Worm (Caenorhabditis elegans) whole organism, young adult: ENCODE results near the gene hut-1.
A peak's percentile ranks its signal among the peaks of the same experiment; 100 is the strongest.

Source experiments
- B0019.2 ChIP-seq: fragments of 200-800 bp; sonication (Bioruptor generic); conservative IDR thresholded peaks from 2 replicates; pipeline ENCODE4 v1.3.6; 2022; ENCODE audit warnings: missing genetic modification reagents, missing genetic modification characterization, missing compliant biosample characterization
- F10E7.11 ChIP-seq: sonication (generic microtip); optimal IDR thresholded peaks from 2 replicates; lab custom pipeline; 2017; ENCODE audit warnings: mild to moderate bottlenecking, missing genetic modification characterization, moderate library complexity, missing compliant biosample characterization
- F33H1.4 ChIP-seq: fragments of 200-800 bp; sonication (Bioruptor generic); IDR thresholded peaks from 2 replicates; pipeline ENCODE4 v1.3.6; 2022; ENCODE audit warnings: missing genetic modification reagents, missing genetic modification characterization, missing compliant biosample characterization
- F39B2.1 ChIP-seq: fragments of 200-800 bp; sonication (Bioruptor generic); IDR thresholded peaks from 2 replicates; pipeline ENCODE4 v1.3.6; 2022; ENCODE audit warnings: missing genetic modification reagents, missing genetic modification characterization, missing compliant biosample characterization
- F49E8.2 ChIP-seq: sonication (generic microtip); optimal IDR thresholded peaks from 3 replicates; lab custom pipeline; 2017; ENCODE audit warnings: missing genetic modification characterization, mild to moderate bottlenecking, missing compliant biosample characterization, antibody characterized with exemption, moderate library complexity; ENCODE audit not compliant: insufficient read depth
- Y53G8AR.9 ChIP-seq: fragments of 200-800 bp; sonication (Bioruptor generic); conservative IDR thresholded peaks from 2 replicates; pipeline ENCODE4 v1.3.6; 2022; ENCODE audit warnings: missing genetic modification reagents, missing genetic modification characterization, missing compliant biosample characterization
- akir-1 ChIP-seq: fragments of 200-800 bp; sonication (Bioruptor generic); optimal IDR thresholded peaks from 2 replicates; lab custom pipeline; 2018; ENCODE audit warnings: mild to moderate bottlenecking, missing genetic modification characterization, moderate library complexity, missing compliant biosample characterization
- ama-1 ChIP-seq, 3 experiments: fragments of 150-350 bp in 1 of 3; sonication (generic microtip) in 2 of 3; optimal IDR thresholded peaks; 2 replicates each; lab custom pipeline; 2014 to 2018; ENCODE audit warnings: missing biosample characterization in 2 of 3, missing genetic modification characterization in 2 of 3, missing genetic modification reagents in 2 of 3
- attf-5 ChIP-seq: fragments of 200-800 bp; sonication (Bioruptor generic); optimal IDR thresholded peaks from 2 replicates; lab custom pipeline; 2018; ENCODE audit warnings: mild to moderate bottlenecking, missing genetic modification characterization, missing compliant biosample characterization
- attf-6 ChIP-seq: fragments of 200-800 bp; sonication (Bioruptor generic); IDR thresholded peaks from 2 replicates; pipeline ENCODE4 v1.3.6; 2022; ENCODE audit warnings: missing genetic modification reagents, missing genetic modification characterization, missing compliant biosample characterization
- bed-1 ChIP-seq: fragments of 200-800 bp; sonication (Bioruptor generic); IDR thresholded peaks from 2 replicates; pipeline ENCODE4 v1.3.6; 2022; ENCODE audit warnings: missing genetic modification reagents, missing genetic modification characterization, missing compliant biosample characterization
- cebp-1 ChIP-seq, 2 experiments: fragments of 200-800 bp in 1 of 2; sonication (Bioruptor generic) in 1 of 2; sonication (generic microtip) in 1 of 2; IDR thresholded peaks in 1 of 2; optimal IDR thresholded peaks in 1 of 2; 2 replicates each; pipeline versions ENCODE4 v1.3.6 to Lab custom; 2017 to 2022; ENCODE audit warnings: missing compliant biosample characterization in 2 of 2, missing genetic modification characterization in 2 of 2, mild to moderate bottlenecking in 1 of 2, missing genetic modification reagents in 1 of 2, moderate library complexity in 1 of 2
- ceh-27 ChIP-seq: fragments of 200-800 bp; sonication (Bioruptor generic); optimal IDR thresholded peaks from 2 replicates; lab custom pipeline; 2018; ENCODE audit warnings: mild to moderate bottlenecking, missing genetic modification characterization, moderate library complexity, missing compliant biosample characterization
- ceh-91 ChIP-seq: fragments of 200-800 bp; sonication (Bioruptor generic); IDR thresholded peaks from 2 replicates; pipeline ENCODE4 v1.3.6; 2022; ENCODE audit warnings: missing genetic modification reagents, missing genetic modification characterization, missing compliant biosample characterization
- dox-1 ChIP-seq: fragments of 200-800 bp; sonication (Bioruptor generic); IDR thresholded peaks from 2 replicates; pipeline ENCODE4 v1.3.6; 2022; ENCODE audit warnings: missing genetic modification reagents, missing genetic modification characterization, missing compliant biosample characterization
- dpl-1 ChIP-seq: fragments of 150-350 bp; optimal IDR thresholded peaks from 2 replicates; lab custom pipeline; 2014; ENCODE audit warnings: missing biosample characterization, missing genetic modification reagents, missing genetic modification characterization
- hlh-26 ChIP-seq: fragments of 200-800 bp; sonication (Bioruptor generic); conservative IDR thresholded peaks from 2 replicates; pipeline ENCODE4 v1.3.6; 2022; ENCODE audit warnings: missing genetic modification reagents, missing genetic modification characterization, missing compliant biosample characterization
- hmg-1.2 ChIP-seq: fragments of 200-800 bp; sonication (Bioruptor generic); IDR thresholded peaks from 2 replicates; pipeline ENCODE4 v1.3.6; 2022; ENCODE audit warnings: missing genetic modification reagents, missing genetic modification characterization, missing compliant biosample characterization
- hrde-1 ChIP-seq: sonication (generic microtip); optimal IDR thresholded peaks from 2 replicates; lab custom pipeline; 2016; ENCODE audit warnings: missing genetic modification characterization, mild to moderate bottlenecking, missing compliant biosample characterization, moderate library complexity, missing genotype, missing genetic modification reagents, borderline replicate concordance
- lin-26 ChIP-seq: fragments of 200-800 bp; sonication (Bioruptor generic); IDR thresholded peaks from 2 replicates; pipeline ENCODE4 v1.3.6; 2022; ENCODE audit warnings: missing genetic modification reagents, missing genetic modification characterization, missing compliant biosample characterization
- lin-35 ChIP-seq, 3 experiments: fragments of 150-350 bp in 2 of 3; sonication (generic microtip) in 1 of 3; optimal IDR thresholded peaks; 2 replicates each; lab custom pipeline; 2014 to 2018; ENCODE audit warnings: missing biosample characterization in 3 of 3, missing genetic modification characterization in 3 of 3, missing genetic modification reagents in 3 of 3
- lin-54 ChIP-seq: fragments of 200-800 bp; sonication (Bioruptor generic); optimal IDR thresholded peaks from 2 replicates; lab custom pipeline; 2018; ENCODE audit warnings: mild to moderate bottlenecking, missing genetic modification characterization, missing compliant biosample characterization
- lir-1 ChIP-seq: fragments of 200-800 bp; sonication (Bioruptor generic); conservative IDR thresholded peaks from 2 replicates; pipeline ENCODE4 v1.3.6; 2022; ENCODE audit warnings: missing genetic modification reagents, missing genetic modification characterization, missing compliant biosample characterization
- lsl-1 ChIP-seq: fragments of 200-800 bp; sonication (Bioruptor generic); optimal IDR thresholded peaks from 2 replicates; lab custom pipeline; 2018; ENCODE audit warnings: mild to moderate bottlenecking, missing genetic modification characterization, moderate library complexity, missing compliant biosample characterization
- mcd-1 ChIP-seq: fragments of 200-800 bp; sonication (Bioruptor generic); IDR thresholded peaks from 2 replicates; pipeline ENCODE4 v1.3.6; 2022; ENCODE audit warnings: missing genetic modification reagents, missing genetic modification characterization, missing compliant biosample characterization
- mel-28 ChIP-seq: sonication (generic microtip); optimal IDR thresholded peaks from 2 replicates; lab custom pipeline; 2016; ENCODE audit warnings: borderline replicate concordance, mild to moderate bottlenecking, missing genetic modification characterization, missing compliant biosample characterization
- nfya-2 ChIP-seq: fragments of 200-800 bp; sonication (Bioruptor generic); IDR thresholded peaks from 2 replicates; pipeline ENCODE4 v1.3.6; 2022; ENCODE audit warnings: missing genetic modification reagents, missing genetic modification characterization, missing compliant biosample characterization
- nfyb-1 ChIP-seq: fragments of 200-800 bp; sonication (Bioruptor generic); IDR thresholded peaks from 2 replicates; pipeline ENCODE4 v1.3.6; 2022; ENCODE audit warnings: missing genetic modification reagents, missing genetic modification characterization, missing compliant biosample characterization
- sea-2 ChIP-seq: fragments of 200-800 bp; sonication (Bioruptor generic); IDR thresholded peaks from 2 replicates; pipeline ENCODE4 v1.3.6; 2022; ENCODE audit warnings: missing genetic modification characterization, missing compliant biosample characterization
- snpc-1.3 ChIP-seq: sonication (generic microtip); optimal IDR thresholded peaks from 2 replicates; lab custom pipeline; 2017; ENCODE audit warnings: missing genetic modification characterization, mild to moderate bottlenecking, missing compliant biosample characterization, antibody characterized with exemption, moderate library complexity, missing genotype, missing genetic modification reagents; ENCODE audit not compliant: insufficient read depth
- snpc-4 ChIP-seq, 5 experiments: fragments of 150-350 bp in 1 of 5; sonication (generic microtip) in 4 of 5; optimal IDR thresholded peaks; 2 replicates each; lab custom pipeline; 2014 to 2018; ENCODE audit warnings: missing genetic modification characterization in 5 of 5, missing biosample characterization in 3 of 5, antibody characterized with exemption in 2 of 5, mild to moderate bottlenecking in 2 of 5, missing compliant biosample characterization in 2 of 5, missing genotype in 2 of 5, moderate library complexity in 2 of 5, missing genetic modification reagents in 1 of 5
- tbp1 ChIP-seq: fragments of 200-800 bp; sonication (Bioruptor generic); optimal IDR thresholded peaks from 2 replicates; lab custom pipeline; 2018; ENCODE audit warnings: mild to moderate bottlenecking, missing genetic modification characterization, missing compliant biosample characterization
- tlf-1 ChIP-seq: fragments of 200-800 bp; sonication (Bioruptor generic); optimal IDR thresholded peaks from 2 replicates; lab custom pipeline; 2018; ENCODE audit warnings: mild to moderate bottlenecking, missing genetic modification characterization, missing compliant biosample characterization
- zfh-2 ChIP-seq: fragments of 200-800 bp; sonication (Bioruptor generic); conservative IDR thresholded peaks from 2 replicates; pipeline ENCODE4 v1.3.6; 2022; ENCODE audit warnings: missing genetic modification reagents, missing genetic modification characterization, missing compliant biosample characterization
- ztf-22 ChIP-seq: fragments of 200-800 bp; sonication (Bioruptor generic); optimal IDR thresholded peaks from 2 replicates; lab custom pipeline; 2018; ENCODE audit warnings: mild to moderate bottlenecking, missing genetic modification characterization, moderate library complexity, missing compliant biosample characterization
- ztf-28 ChIP-seq: fragments of 200-800 bp; sonication (Bioruptor generic); IDR thresholded peaks from 2 replicates; pipeline ENCODE4 v1.3.6; 2022; ENCODE audit warnings: missing genetic modification reagents, missing genetic modification characterization, missing compliant biosample characterization
- ztf-6 ChIP-seq: fragments of 200-800 bp; sonication (Bioruptor generic); IDR thresholded peaks from 2 replicates; pipeline ENCODE4 v1.3.6; 2022; ENCODE audit warnings: missing genetic modification reagents, missing genetic modification characterization, missing compliant biosample characterization

Gene hut-1

DNA sequence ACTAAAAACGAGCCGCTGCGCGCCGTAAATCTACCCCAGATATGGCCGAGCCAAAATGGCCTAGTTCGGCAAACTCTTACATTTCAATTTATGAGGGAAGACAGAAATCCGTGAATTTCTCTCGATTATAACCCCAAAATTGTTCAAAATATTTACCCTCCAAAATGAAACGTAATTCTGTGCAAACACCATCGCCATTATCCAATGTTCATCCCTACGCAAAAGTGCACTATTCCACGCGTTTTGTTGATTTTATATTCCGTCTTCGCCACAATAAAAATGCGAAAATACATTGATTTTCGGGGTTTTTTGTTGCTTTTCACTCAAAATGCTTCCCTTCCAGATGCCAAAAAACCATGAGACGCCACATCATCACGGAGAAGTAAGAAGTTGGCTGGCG is at the start of gene hut-1:
TSS of gene hut-1 (plus strand) at position 344 of the 400 bp plus-strand sequence.
- no peak for TF ChIP-seq cebp-1 (GFP tag; IDR thresholded peaks at IDR 0.05; lab: Robert Waterston, UW)
- TF ChIP-seq cebp-1 (tag; optimal IDR thresholded peaks at IDR 0.05; lab: Kevin White, UChicago): peak; percentile 26
- peak; percentile 24 for TF ChIP-seq ceh-27 (GFP tag; lab: Kevin White, UChicago)
- TF ChIP-seq lin-35 (GFP tag; optimal IDR thresholded peaks at IDR 0.05; lab: Kevin White, UChicago): peak in 1 of 3 experiments; percentile 12
- TF ChIP-seq B0019.2 (GFP tag; lab: Robert Waterston, UW): no peak
- no peak for TF ChIP-seq attf-6 (GFP tag; lab: Robert Waterston, UW)
- TF ChIP-seq mcd-1: 0 out of 2 replicates have a peak, but pooled peaks have one; percentile 6
- TF ChIP-seq dpl-1 (GFP tag; lab: Kevin White, UChicago): peak; percentile 9
- TF ChIP-seq ztf-6 (GFP tag; lab: Robert Waterston, UW): no peak
- peak; percentile 14 for TF ChIP-seq lin-54 (GFP tag; lab: Kevin White, UChicago)

DNA sequence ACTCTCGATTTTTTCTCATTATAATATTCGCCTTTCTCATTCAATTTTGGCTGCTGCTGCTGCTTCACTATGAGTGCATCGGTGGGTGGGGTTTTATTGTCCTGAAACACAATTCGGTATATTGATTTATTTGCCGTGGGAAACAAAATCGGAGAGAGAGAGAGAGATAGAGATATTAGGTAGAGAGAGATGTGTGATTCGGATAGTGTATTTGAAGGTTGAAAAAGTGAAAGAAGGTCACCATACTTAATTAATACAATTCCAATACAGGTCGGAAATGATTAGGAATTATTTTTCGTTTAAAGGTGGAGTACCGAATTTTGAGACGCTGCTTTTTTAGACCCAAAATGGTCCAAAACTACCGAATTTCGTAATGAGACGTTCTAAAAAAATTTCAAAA is 49.2 kb upstream of the hut-1 start, which contains the start of gene tpst-1:
TSS of gene tpst-1 (minus strand) at position 101 of the 400 bp plus-strand sequence.
- TF ChIP-seq ceh-91 (no peak), mel-28 (tag; lab: Kevin White, UChicago) (no peak), F49E8.2 (tag; lab: Kevin White, UChicago) (no peak), lsl-1 (no peak), zfh-2 (GFP tag; lab: Robert Waterston, UW) (no peak), hrde-1 (no peak), nfyb-1 (GFP tag; lab: Robert Waterston, UW) (no peak), ztf-22 (no peak), ztf-6 (GFP tag; lab: Robert Waterston, UW) (no peak), F10E7.11 (tag; lab: Kevin White, UChicago) (no peak), ama-1 (optimal IDR thresholded peaks at IDR 0.05; lab: Kevin White, UChicago) (no peak), ama-1 (GFP tag; optimal IDR thresholded peaks at IDR 0.05; lab: Kevin White, UChicago) (no peak), nfya-2 (GFP tag; lab: Robert Waterston, UW) (no peak), snpc-1.3 (no peak), tlf-1 (GFP tag; lab: Kevin White, UChicago) (no peak), lin-26 (GFP tag; lab: Robert Waterston, UW) (no peak)

- TF ChIP-seq attf-5 (peak; percentile 16), hmg-1.2 (GFP tag; lab: Robert Waterston, UW) (peak; percentile 44; the same call in 1 of the 2 replicates), nfyb-1 (GFP tag; lab: Robert Waterston, UW) (0 out of 2 replicates have a peak, but pooled peaks have one; percentile 22), mcd-1 (peak; percentile 75)
These were observed 45.9 kb upstream of the hut-1 start for ce11 chrIII:12665500-12665907.

- no peak for TF ChIP-seq tbp1 (GFP tag; lab: Kevin White, UChicago)
- no peak for TF ChIP-seq ztf-22
- no peak for TF ChIP-seq snpc-4 (GFP tag; optimal IDR thresholded peaks at IDR 0.05; lab: Kevin White, UChicago)
- TF ChIP-seq snpc-4 (tag; optimal IDR thresholded peaks at IDR 0.05; lab: Kevin White, UChicago): no peak
- no peak for TF ChIP-seq zfh-2 (GFP tag; lab: Robert Waterston, UW)
- no peak for TF ChIP-seq akir-1
- TF ChIP-seq bed-1: no peak
- no peak for TF ChIP-seq dox-1 (GFP tag; lab: Robert Waterston, UW)
- no peak for TF ChIP-seq ztf-28 (GFP tag; lab: Robert Waterston, UW)
- TF ChIP-seq F33H1.4: no peak
- TF ChIP-seq hlh-26 (GFP tag; lab: Robert Waterston, UW): no peak
- TF ChIP-seq attf-5: no peak
- no peak for TF ChIP-seq lir-1 (GFP tag; lab: Robert Waterston, UW)
- no peak for TF ChIP-seq Y53G8AR.9 (GFP tag; lab: Robert Waterston, UW)
- TF ChIP-seq F39B2.1 (GFP tag; lab: Robert Waterston, UW): no peak
- TF ChIP-seq sea-2 (GFP tag; lab: Robert Waterston, UW): no peak
- no peak for TF ChIP-seq cebp-1 (GFP tag; IDR thresholded peaks at IDR 0.05; lab: Robert Waterston, UW)
- no peak for TF ChIP-seq cebp-1 (tag; optimal IDR thresholded peaks at IDR 0.05; lab: Kevin White, UChicago)
- TF ChIP-seq, all 124 proteins: peak for 0
These were observed 42.5 kb upstream of the hut-1 start for ce11 chrIII:12668821-12669220.
